Worm (Caenorhabditis elegans) whole organism, L1 larva: ENCODE data around the gene cest-30.

Experiments
- aly-2 ChIP-seq: fragments of 150-350 bp; optimal IDR thresholded peaks from 2 replicates; lab custom pipeline; 2014; ENCODE audit warnings: missing biosample characterization, missing genetic modification characterization
- irx-1 ChIP-seq: sonication (generic microtip); optimal IDR thresholded peaks from 2 replicates; lab custom pipeline; 2016; ENCODE audit warnings: missing genetic modification characterization, missing compliant biosample characterization
- pqm-1 ChIP-seq: sonication (generic microtip); optimal IDR thresholded peaks from 3 replicates; lab custom pipeline; 2017; ENCODE audit warnings: missing biosample characterization, missing genetic modification characterization

ce11 chrV:5273770-5274169 lies 10.9 kb upstream of the cest-30 start, which contains the start of gene natc-2:
- TF ChIP-seq aly-2 (no peak), pqm-1 (no peak), irx-1 (tag; lab: Kevin White, UChicago) (no peak)
